Worm (Caenorhabditis elegans): ENCODE measurements around the gene imp-2.

- TF ChIP-seq nhr-237 (tag; optimal IDR thresholded peaks at IDR 0.05) (no peak), nhr-77 (tag; optimal IDR thresholded peaks at IDR 0.05) (no peak), ZK546.5 (tag; optimal IDR thresholded peaks at IDR 0.05) (no peak), nhr-28 (tag; optimal IDR thresholded peaks at IDR 0.05) (no peak), unc-62 (GFP tag; optimal IDR thresholded peaks at IDR 0.05) (no peak), egl-27 (tag; optimal IDR thresholded peaks at IDR 0.05) (no peak), lin-15B (tag; optimal IDR thresholded peaks at IDR 0.05) (no peak)
Observed at ce11 chrIV:11102608-11103007, 16.1 kb downstream of the imp-2 start, which contains the start of gene srlf-17.
